Fruit fly (Drosophila melanogaster): ENCODE results near the gene CG45012.

dm6 chr2L:11829277-11829676 lies 5.1 kb upstream of the CG45012 start, which contains the start of gene esc:
- no peak for TF ChIP-seq CG3919 (GFP tag; optimal IDR thresholded peaks at IDR 0.05)
- TF ChIP-seq Sox102F (GFP tag; optimal IDR thresholded peaks at IDR 0.05) = no peak
- TF ChIP-seq spab (GFP tag; optimal IDR thresholded peaks at IDR 0.05) = no peak
- no peak for TF ChIP-seq fkh (GFP tag; optimal IDR thresholded peaks at IDR 0.05)
- TF ChIP-seq dsx (GFP tag; optimal IDR thresholded peaks at IDR 0.05; ENCODE audit: poor library complexity, severe bottlenecking) = no peak
- TF ChIP-seq OdsH (GFP tag; optimal IDR thresholded peaks at IDR 0.05) = no peak
- no peak for TF ChIP-seq salr (GFP tag; optimal IDR thresholded peaks at IDR 0.05)
- no peak for TF ChIP-seq CG9139 (GFP tag; optimal IDR thresholded peaks at IDR 0.05)
- TF ChIP-seq CG11902 (GFP tag; optimal IDR thresholded peaks at IDR 0.05) = no peak
- TF ChIP-seq vri (GFP tag; optimal IDR thresholded peaks at IDR 0.05) = no peak
